Worm (Caenorhabditis elegans) whole organism, L1 larva: Measurements from ENCODE around the gene frpr-15.

ENCODE experiments used
- egl-27 ChIP-seq, 2 experiments: fragments of 150-350 bp in 1 of 2; sonication (generic microtip); optimal IDR thresholded peaks; 3 replicates each; lab custom pipeline; 2017 to 2018; ENCODE audit warnings: missing biosample characterization in 2 of 2, missing genetic modification characterization in 2 of 2, missing genetic modification reagents in 2 of 2
- skn-1 ChIP-seq: fragments of 150-350 bp; optimal IDR thresholded peaks from 2 replicates; lab custom pipeline; 2014; ENCODE audit warnings: missing biosample characterization, missing genetic modification characterization
- sox-4 ChIP-seq: sonication (generic microtip); optimal IDR thresholded peaks from 2 replicates; lab custom pipeline; 2016; ENCODE audit warnings: missing genetic modification characterization, missing compliant biosample characterization

ce11 chrV:12660280-12660818 is 19.6 kb upstream of the frpr-15 start, which contains the start of gene his-74:
- TF ChIP-seq egl-27 (tag; optimal IDR thresholded peaks at IDR 0.05; lab: Kevin White, UChicago) (no peak), skn-1 (tag; lab: Kevin White, UChicago) (no peak), sox-4 (no peak)
